Worm (Caenorhabditis elegans): ENCODE measurements around the gene F46B6.9.

ce11 chrV:9801965-9802364 lies 5.3 kb downstream of the F46B6.9 start, which contains the start of gene F46B6.10:
- TF ChIP-seq him-1 (tag; optimal IDR thresholded peaks at IDR 0.05): no peak
- TF ChIP-seq W03F9.2 (tag; optimal IDR thresholded peaks at IDR 0.05): no peak
